Worm (Caenorhabditis elegans): ENCODE measurements around the gene fic-1.
"Not testable (repeated sequence)": the region's sequence is repeated elsewhere in the genome, so short reads cannot be mapped to it uniquely, and the experiment has no call there.

DNA sequence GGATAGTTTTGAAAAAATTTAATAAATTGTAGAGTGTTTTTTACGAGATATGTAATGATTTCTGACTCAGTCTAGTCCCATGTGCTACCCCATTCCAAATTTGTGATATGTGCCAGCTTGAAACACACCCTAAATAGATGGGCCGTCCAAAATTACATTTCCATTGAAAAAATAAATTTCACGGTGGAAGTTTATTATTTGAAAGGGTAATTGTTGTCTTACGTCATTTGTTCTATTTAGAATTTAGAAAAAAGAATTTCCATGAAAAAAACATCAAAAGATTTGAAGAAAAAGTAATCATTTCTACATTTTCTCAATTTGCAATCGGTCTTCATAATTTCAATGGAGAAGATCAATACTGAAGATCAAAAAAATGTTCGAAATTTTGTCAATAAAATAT lies 17.7 kb downstream of the fic-1 start, which contains the start of gene Y69E1A.4:
- TF ChIP-seq dve-1 (tag; optimal IDR thresholded peaks at IDR 0.05; ENCODE audit: insufficient read depth); fos-1 (tag; optimal IDR thresholded peaks at IDR 0.05); pqm-1 (tag; optimal IDR thresholded peaks at IDR 0.05); sdz-12 (GFP tag; optimal IDR thresholded peaks at IDR 0.05); php-3 (GFP tag; IDR thresholded peaks at IDR 0.05); mep-1 (tag; optimal IDR thresholded peaks at IDR 0.05); hlh-11 (tag; optimal IDR thresholded peaks at IDR 0.05); nhr-77 (tag; optimal IDR thresholded peaks at IDR 0.05); daf-8 (GFP tag; IDR thresholded peaks at IDR 0.05); daf-12 (tag; optimal IDR thresholded peaks at IDR 0.05); unc-62 (GFP tag; optimal IDR thresholded peaks at IDR 0.05 in 1 of 2); unc-62 (tag; optimal IDR thresholded peaks at IDR 0.05); nhr-237 (tag; optimal IDR thresholded peaks at IDR 0.05): not testable (repeated sequence)

All from whole organism, L4 larva.